Worm (Caenorhabditis elegans) whole organism, mixed stage, embryonic: ENCODE measurements around the gene cyp-37B1.

Experiments
- bed-3 ChIP-seq: fragments of 200-800 bp; sonication (Bioruptor generic); optimal IDR thresholded peaks from 3 replicates; lab custom pipeline; 2018; ENCODE audit warnings: mild to moderate bottlenecking, missing genetic modification characterization, moderate library complexity, missing compliant biosample characterization
- blmp-1 ChIP-seq: fragments of 150-350 bp; optimal IDR thresholded peaks from 2 replicates; lab custom pipeline; 2014; ENCODE audit warnings: missing biosample characterization, missing genetic modification characterization
- ceh-39 ChIP-seq: fragments of 150-350 bp; optimal IDR thresholded peaks from 2 replicates; lab custom pipeline; 2014; ENCODE audit warnings: missing biosample characterization, missing genetic modification characterization
- ceh-43 ChIP-seq: fragments of 200-800 bp; sonication (Bioruptor generic); optimal IDR thresholded peaks from 2 replicates; lab custom pipeline; 2018; ENCODE audit warnings: mild to moderate bottlenecking, missing genetic modification characterization, moderate library complexity, missing compliant biosample characterization
- ces-1 ChIP-seq: fragments of 150-350 bp; optimal IDR thresholded peaks from 2 replicates; lab custom pipeline; 2014; ENCODE audit warnings: missing biosample characterization, missing genetic modification reagents, missing genetic modification characterization
- drap-1 ChIP-seq: fragments of 200-800 bp; sonication (Bioruptor generic); optimal IDR thresholded peaks from 3 replicates; lab custom pipeline; 2018; ENCODE audit warnings: mild to moderate bottlenecking, missing genetic modification characterization, missing compliant biosample characterization
- elt-1 ChIP-seq: sonication (generic microtip); optimal IDR thresholded peaks from 2 replicates; lab custom pipeline; 2017; ENCODE audit warnings: missing genetic modification characterization, mild to moderate bottlenecking, missing compliant biosample characterization, antibody characterized with exemption, moderate library complexity, borderline replicate concordance; ENCODE audit not compliant: insufficient read depth
- elt-3 ChIP-seq: fragments of 150-350 bp; optimal IDR thresholded peaks from 2 replicates; lab custom pipeline; 2014; ENCODE audit warnings: missing biosample characterization, missing genetic modification characterization
- flh-1 ChIP-seq: fragments of 200-800 bp; sonication (Bioruptor generic); optimal IDR thresholded peaks from 2 replicates; lab custom pipeline; 2018; ENCODE audit warnings: mild to moderate bottlenecking, missing genetic modification characterization, moderate library complexity, missing compliant biosample characterization
- ham-2 ChIP-seq: fragments of 200-800 bp; sonication (Bioruptor generic); optimal IDR thresholded peaks from 2 replicates; lab custom pipeline; 2018; ENCODE audit warnings: mild to moderate bottlenecking, missing genetic modification characterization, missing compliant biosample characterization
- hlh-1 ChIP-seq: fragments of 150-350 bp; optimal IDR thresholded peaks from 2 replicates; lab custom pipeline; 2014; ENCODE audit warnings: missing biosample characterization, missing genetic modification reagents, missing genetic modification characterization
- lin-32 ChIP-seq: fragments of 200-800 bp; sonication (Bioruptor generic); optimal IDR thresholded peaks from 2 replicates; lab custom pipeline; 2018; ENCODE audit warnings: mild to moderate bottlenecking, missing genetic modification characterization, missing compliant biosample characterization
- mab-5 ChIP-seq: fragments of 150-350 bp; optimal IDR thresholded peaks from 2 replicates; lab custom pipeline; 2014; ENCODE audit warnings: missing biosample characterization, missing genetic modification characterization
- mep-1 ChIP-seq: fragments of 150-350 bp; optimal IDR thresholded peaks from 2 replicates; lab custom pipeline; 2017; ENCODE audit warnings: missing biosample characterization, missing genetic modification reagents, missing genetic modification characterization, inconsistent platforms
- mls-2 ChIP-seq: sonication (generic microtip); optimal IDR thresholded peaks from 2 replicates; lab custom pipeline; 2016; ENCODE audit warnings: mild to moderate bottlenecking, missing genetic modification characterization, moderate library complexity, missing compliant biosample characterization
- nhr-2 ChIP-seq: fragments of 150-350 bp; optimal IDR thresholded peaks from 2 replicates; lab custom pipeline; 2014; ENCODE audit warnings: missing biosample characterization, missing genetic modification characterization
- nhr-237 ChIP-seq: fragments of 150-350 bp; optimal IDR thresholded peaks from 2 replicates; lab custom pipeline; 2014; ENCODE audit warnings: missing biosample characterization, missing genetic modification characterization
- nhr-28 ChIP-seq: fragments of 150-350 bp; optimal IDR thresholded peaks from 2 replicates; lab custom pipeline; 2014; ENCODE audit warnings: missing biosample characterization, missing genetic modification characterization
- nhr-76 ChIP-seq: sonication (generic microtip); optimal IDR thresholded peaks from 2 replicates; lab custom pipeline; 2017; ENCODE audit warnings: missing biosample characterization, missing genetic modification characterization
- pha-4 ChIP-seq: fragments of 150-350 bp; optimal IDR thresholded peaks from 2 replicates; lab custom pipeline; 2018; ENCODE audit warnings: missing biosample characterization, missing genetic modification reagents, missing genetic modification characterization
- sem-2 ChIP-seq: fragments of 200-800 bp; sonication (Bioruptor generic); optimal IDR thresholded peaks from 2 replicates; lab custom pipeline; 2018; ENCODE audit warnings: mild to moderate bottlenecking, missing genetic modification characterization, missing compliant biosample characterization
- tbx-8 ChIP-seq: fragments of 200-800 bp; sonication (Bioruptor generic); optimal IDR thresholded peaks from 2 replicates; lab custom pipeline; 2018; ENCODE audit warnings: mild to moderate bottlenecking, missing genetic modification characterization, moderate library complexity, missing compliant biosample characterization
- unc-120 ChIP-seq: sonication (generic microtip); optimal IDR thresholded peaks from 2 replicates; lab custom pipeline; 2017; ENCODE audit warnings: missing genetic modification characterization, missing compliant biosample characterization; ENCODE audit not compliant: poor library complexity, severe bottlenecking
- zip-8 ChIP-seq: fragments of 150-350 bp; optimal IDR thresholded peaks from 2 replicates; lab custom pipeline; 2014; ENCODE audit warnings: missing biosample characterization, missing genetic modification characterization
- ztf-11 ChIP-seq: fragments of 150-350 bp; optimal IDR thresholded peaks from 2 replicates; lab custom pipeline; 2014; ENCODE audit warnings: missing biosample characterization, missing genetic modification characterization

Gene cyp-37B1

ce11 chrV:16302439-16302838 lies 24.5 kb downstream of the cyp-37B1 start, which contains the start of the genes C31A11.13 and oac-6:
C31A11.13 (minus strand) TSS chrV:16302551.
oac-6 (plus strand) TSS chrV:16302717.
- TF ChIP-seq nhr-2 (tag; lab: Kevin White, UChicago) (no peak), ztf-11 (tag; lab: Kevin White, UChicago) (no peak), sem-2 (GFP tag; lab: Kevin White, UChicago) (no peak), zip-8 (tag; lab: Kevin White, UChicago) (no peak), pha-4 (tag; lab: Kevin White, UChicago) (no peak), mls-2 (no peak), ceh-43 (GFP tag; lab: Kevin White, UChicago) (no peak), tbx-8 (GFP tag; lab: Kevin White, UChicago) (no peak), nhr-76 (tag; lab: Kevin White, UChicago) (no peak)
- TF ChIP-seq, all 35 proteins: peak for 0

DNA sequence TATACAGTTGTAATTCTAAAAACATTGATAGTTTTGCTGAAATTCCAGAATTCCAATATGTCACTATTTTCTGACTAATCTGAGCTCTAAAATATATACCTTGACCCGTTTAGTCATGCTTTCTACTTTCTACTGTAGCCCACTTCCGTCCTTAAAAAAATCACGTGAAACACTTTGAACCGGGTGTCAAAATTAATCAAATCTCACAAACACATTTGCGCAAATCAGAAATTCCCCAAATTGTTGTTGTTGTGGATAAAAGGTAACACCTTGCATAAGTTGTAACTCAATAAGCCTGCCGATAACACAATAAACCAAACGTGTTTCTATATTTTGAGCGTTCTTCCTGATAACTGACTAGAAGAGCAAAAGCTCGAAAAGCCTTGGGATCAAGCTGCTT lies 29.3 kb downstream of the cyp-37B1 start, which contains the start of gene srxa-7:
TSS of gene srxa-7 (plus strand) at position 301 of the 400 bp plus-strand sequence.
- TF ChIP-seq mab-5 (tag; lab: Kevin White, UChicago) (no peak), ztf-11 (tag; lab: Kevin White, UChicago) (no peak), nhr-237 (tag; lab: Kevin White, UChicago) (no peak)

- no peak for TF ChIP-seq sem-2 (GFP tag; lab: Kevin White, UChicago)
- TF ChIP-seq drap-1 (GFP tag; lab: Kevin White, UChicago): no peak
- TF ChIP-seq mls-2: no peak
- no peak for TF ChIP-seq tbx-8 (GFP tag; lab: Kevin White, UChicago)
- no peak for TF ChIP-seq hlh-1 (tag; lab: Kevin White, UChicago)
- TF ChIP-seq nhr-76 (tag; lab: Kevin White, UChicago): no peak
- no peak for TF ChIP-seq pha-4 (tag; lab: Kevin White, UChicago)
Observed at ce11 chrV:16308343-16308742, 30.4 kb downstream of the cyp-37B1 start.

DNA sequence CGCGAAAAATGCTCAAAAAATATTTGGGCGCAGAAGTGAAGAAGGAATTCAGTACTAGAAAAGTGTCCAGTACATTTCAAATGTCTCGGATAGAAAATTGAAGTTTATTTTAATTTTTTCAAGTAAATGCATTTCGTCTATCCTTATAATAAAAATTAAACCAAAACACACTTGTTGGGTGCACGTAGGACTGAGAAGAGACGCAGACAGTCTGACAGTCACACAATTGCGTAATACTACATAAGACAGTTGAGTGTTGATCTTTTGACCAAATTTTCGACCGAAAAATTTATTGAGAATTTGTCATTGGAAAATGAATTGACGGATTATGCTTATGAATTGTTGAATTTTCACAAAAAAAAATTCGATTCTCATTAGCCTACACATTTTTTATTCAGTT lies 31.6 kb downstream of the cyp-37B1 start, which contains the start of gene oac-7:
TSS of gene oac-7 (plus strand) at position 283 of the 400 bp plus-strand sequence.
- TF ChIP-seq flh-1 (GFP tag; lab: Kevin White, UChicago) (no peak), zip-8 (tag; lab: Kevin White, UChicago) (peak; percentile 74), nhr-28 (tag; lab: Kevin White, UChicago) (peak; percentile 12)
- TF ChIP-seq, all 35 proteins: peak for 2

DNA sequence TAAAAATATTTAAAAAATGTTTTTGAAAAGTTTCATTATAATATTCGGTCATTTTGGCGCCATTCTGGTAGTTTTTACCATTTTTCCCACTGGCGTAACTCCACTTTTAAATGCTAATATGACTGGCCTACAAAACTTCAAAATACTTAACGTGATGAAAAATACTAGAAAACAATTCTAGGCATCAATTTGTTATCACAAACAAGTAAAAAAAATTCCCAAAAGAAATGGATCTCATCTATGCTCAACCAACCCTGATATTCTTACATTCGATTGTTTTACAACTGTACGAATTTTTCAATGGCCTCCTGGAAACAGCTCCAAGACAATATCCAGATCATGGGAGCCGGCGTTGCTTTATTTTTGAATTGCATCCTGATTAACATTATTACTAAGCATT lies 37.1 kb downstream of the cyp-37B1 start, which contains the start of gene str-214:
TSS of gene str-214 (plus strand) at position 301 of the 400 bp plus-strand sequence.
- no peak for TF ChIP-seq nhr-237 (tag; lab: Kevin White, UChicago)
- TF ChIP-seq elt-1: no peak
- TF ChIP-seq bed-3 (GFP tag; lab: Kevin White, UChicago): no peak
- no peak for TF ChIP-seq ceh-39 (tag; lab: Kevin White, UChicago)
- no peak for TF ChIP-seq hlh-1 (tag; lab: Kevin White, UChicago)
- no peak for TF ChIP-seq nhr-76 (tag; lab: Kevin White, UChicago)
- no peak for TF ChIP-seq ham-2 (GFP tag; lab: Kevin White, UChicago)
- TF ChIP-seq blmp-1 (tag; lab: Kevin White, UChicago): no peak
- TF ChIP-seq unc-120: no peak

- no peak for TF ChIP-seq ceh-39 (tag; lab: Kevin White, UChicago)
- no peak for TF ChIP-seq nhr-28 (tag; lab: Kevin White, UChicago)
- no peak for TF ChIP-seq ceh-43 (GFP tag; lab: Kevin White, UChicago)
- TF ChIP-seq nhr-76 (tag; lab: Kevin White, UChicago): no peak
- no peak for TF ChIP-seq unc-120
- no peak for TF ChIP-seq tbx-8 (GFP tag; lab: Kevin White, UChicago)
- no peak for TF ChIP-seq bed-3 (GFP tag; lab: Kevin White, UChicago)
- TF ChIP-seq mab-5 (tag; lab: Kevin White, UChicago): no peak
- TF ChIP-seq nhr-2 (tag; lab: Kevin White, UChicago): no peak
- TF ChIP-seq pha-4 (tag; lab: Kevin White, UChicago): no peak
- TF ChIP-seq elt-3: no peak
- no peak for TF ChIP-seq lin-32 (GFP tag; lab: Kevin White, UChicago)
- no peak for TF ChIP-seq ztf-11 (tag; lab: Kevin White, UChicago)
- TF ChIP-seq ces-1 (GFP tag; lab: Kevin White, UChicago): no peak
Observed at ce11 chrV:16317244-16317643, 39.3 kb downstream of the cyp-37B1 start, which contains the start of gene srh-180. srh-180 (plus strand) TSS chrV:16317544.

ce11 chrV:16322155-16322554 lies 44.2 kb downstream of the cyp-37B1 start:
- no peak for TF ChIP-seq nhr-76 (tag; lab: Kevin White, UChicago)
- TF ChIP-seq nhr-2 (tag; lab: Kevin White, UChicago): no peak
- no peak for TF ChIP-seq mep-1 (tag; lab: Kevin White, UChicago)
